Fruit fly (Drosophila melanogaster) whole organism, embryonic: ENCODE data around the gene Sox21a.

ENCODE experiments used
- B-H2 ChIP-seq: fragments of 200-800 bp; sonication (Bioruptor generic); optimal IDR thresholded peaks from 2 replicates; lab custom pipeline; 2018; ENCODE audit warnings: missing biosample characterization, mild to moderate bottlenecking, missing genetic modification characterization
- CG11696 ChIP-seq: fragments of 200-800 bp; sonication (Bioruptor generic); IDR thresholded peaks from 2 replicates; pipeline ENCODE4 v1.3.6; 2022; ENCODE audit warnings: missing biosample characterization, missing genetic modification characterization
- CG12236 ChIP-seq: fragments of 200-800 bp; sonication (Bioruptor generic); optimal IDR thresholded peaks from 2 replicates; lab custom pipeline; 2016; ENCODE audit warnings: missing biosample characterization, missing genetic modification characterization
- CG13424 ChIP-seq: fragments of 200-800 bp; sonication (Bioruptor generic); optimal IDR thresholded peaks from 2 replicates; lab custom pipeline; 2019; ENCODE audit warnings: missing biosample characterization, mild to moderate bottlenecking, missing genetic modification characterization, moderate library complexity
- CG14667 ChIP-seq: fragments of 200-800 bp; sonication (Bioruptor generic); IDR thresholded peaks from 2 replicates; pipeline ENCODE4 v1.3.6; 2022; ENCODE audit warnings: missing biosample characterization, missing genetic modification characterization
- CG14965 ChIP-seq: fragments of 200-800 bp; sonication (Bioruptor generic); optimal IDR thresholded peaks from 2 replicates; lab custom pipeline; 2016; ENCODE audit warnings: missing biosample characterization, missing genetic modification characterization, borderline replicate concordance
- CG17186 ChIP-seq: fragments of 200-800 bp; sonication (Bioruptor generic); optimal IDR thresholded peaks from 3 replicates; lab custom pipeline; 2017; ENCODE audit warnings: missing biosample characterization, missing genetic modification reagents, missing genetic modification characterization
- CG17328 ChIP-seq: fragments of 200-800 bp; sonication (Bioruptor generic); IDR thresholded peaks from 2 replicates; pipeline ENCODE4 v1.3.6; 2022; ENCODE audit warnings: missing biosample characterization, missing genetic modification characterization
- CG1792 ChIP-seq: fragments of 200-800 bp; sonication (Bioruptor generic); optimal IDR thresholded peaks from 2 replicates; lab custom pipeline; 2016; ENCODE audit warnings: missing biosample characterization, missing genetic modification characterization
- CG18262 ChIP-seq: fragments of 200-800 bp; optimal IDR thresholded peaks from 3 replicates; lab custom pipeline; 2019; ENCODE audit warnings: missing biosample characterization, mild to moderate bottlenecking, missing genetic modification characterization, moderate library complexity
- CG18619 ChIP-seq: fragments of 200-800 bp; sonication (Bioruptor generic); optimal IDR thresholded peaks from 3 replicates; lab custom pipeline; 2017; ENCODE audit warnings: missing biosample characterization, mild to moderate bottlenecking, missing genetic modification characterization
- CG30020 ChIP-seq: fragments of 200-800 bp; optimal IDR thresholded peaks from 2 replicates; lab custom pipeline; 2019; ENCODE audit warnings: missing biosample characterization, mild to moderate bottlenecking, missing genetic modification characterization, moderate library complexity
- CG3065 ChIP-seq: fragments of 200-800 bp; sonication (Bioruptor generic); optimal IDR thresholded peaks from 2 replicates; lab custom pipeline; 2016; ENCODE audit warnings: missing biosample characterization, missing genetic modification characterization
- CG4404 ChIP-seq: fragments of 200-800 bp; sonication (Bioruptor generic); IDR thresholded peaks from 2 replicates; pipeline ENCODE4 v1.3.6; 2022; ENCODE audit warnings: missing biosample characterization, missing genetic modification characterization
- CG4424 ChIP-seq: fragments of 200-800 bp; sonication (Bioruptor generic); optimal IDR thresholded peaks from 3 replicates; lab custom pipeline; 2016; ENCODE audit warnings: missing biosample characterization, missing genetic modification characterization
- CG4854 ChIP-seq: fragments of 200-800 bp; sonication (Bioruptor generic); optimal IDR thresholded peaks from 2 replicates; lab custom pipeline; 2016; ENCODE audit warnings: missing biosample characterization, missing genetic modification characterization, inconsistent platforms
- CG6254 ChIP-seq: fragments of 200-800 bp; sonication (Bioruptor generic); optimal IDR thresholded peaks from 3 replicates; lab custom pipeline; 2017; ENCODE audit warnings: mild to moderate bottlenecking, missing biosample characterization, missing genetic modification reagents, missing genetic modification characterization
- CG7839 ChIP-seq: fragments of 200-800 bp; sonication (Bioruptor generic); optimal IDR thresholded peaks from 3 replicates; lab custom pipeline; 2018; ENCODE audit warnings: missing biosample characterization, mild to moderate bottlenecking, missing genetic modification characterization, moderate library complexity
- CG8944 ChIP-seq: fragments of 200-800 bp; sonication (Bioruptor generic); optimal IDR thresholded peaks from 3 replicates; lab custom pipeline; 2016; ENCODE audit warnings: missing biosample characterization, missing genetic modification characterization
- CG9609 ChIP-seq: fragments of 200-800 bp; sonication (Bioruptor generic); optimal IDR thresholded peaks from 3 replicates; lab custom pipeline; 2016; ENCODE audit warnings: missing biosample characterization, missing genetic modification characterization
- CHES-1-like ChIP-seq: fragments of 200-800 bp; sonication (Bioruptor generic); optimal IDR thresholded peaks from 2 replicates; lab custom pipeline; 2016; ENCODE audit warnings: missing biosample characterization, missing genetic modification characterization
- D ChIP-seq, 2 experiments: fragments of 200-800 bp in 1 of 2; fragments of >200 bp in 1 of 2; sonication (Bioruptor generic) in 1 of 2; optimal IDR thresholded peaks; 2 replicates in 1 of 2; 3 replicates in 1 of 2; lab custom pipeline; 2017; ENCODE audit warnings: mild to moderate bottlenecking in 1 of 2, missing biosample characterization in 1 of 2, missing genetic modification characterization in 1 of 2, missing genetic modification reagents in 1 of 2
- Dip2 ChIP-seq: fragments of 200-800 bp; sonication (Bioruptor generic); IDR thresholded peaks from 2 replicates; pipeline ENCODE4 v1.3.6; 2022; ENCODE audit warnings: missing biosample characterization, missing genetic modification characterization
- Hr51 ChIP-seq, 2 experiments: fragments of 200-800 bp; sonication (Bioruptor generic); optimal IDR thresholded peaks; 2 replicates in 1 of 2; 3 replicates in 1 of 2; lab custom pipeline; 2016 to 2018; ENCODE audit warnings: missing biosample characterization in 2 of 2, missing genetic modification characterization in 2 of 2, mild to moderate bottlenecking in 1 of 2, moderate library complexity in 1 of 2
- Lpt ChIP-seq: fragments of >200 bp; optimal IDR thresholded peaks from 2 replicates; lab custom pipeline; 2018; ENCODE audit warnings: missing biosample characterization, missing genetic modification characterization
- Max ChIP-seq: fragments of 200-800 bp; sonication (Bioruptor generic); optimal IDR thresholded peaks from 2 replicates; lab custom pipeline; 2016; ENCODE audit warnings: missing biosample characterization, mild to moderate bottlenecking, missing genetic modification characterization
- NK7.1 ChIP-seq: fragments of 200-800 bp; sonication (Bioruptor generic); optimal IDR thresholded peaks from 3 replicates; lab custom pipeline; 2016; ENCODE audit warnings: missing biosample characterization, missing genetic modification characterization
- Xbp1 ChIP-seq: fragments of 200-800 bp; sonication (Bioruptor generic); optimal IDR thresholded peaks from 3 replicates; lab custom pipeline; 2016; ENCODE audit warnings: missing biosample characterization, mild to moderate bottlenecking, missing genetic modification characterization
- Xrp1 ChIP-seq: fragments of 200-800 bp; sonication (Bioruptor generic); IDR thresholded peaks from 2 replicates; pipeline ENCODE4 v1.3.6; 2022; ENCODE audit warnings: missing biosample characterization, missing genetic modification characterization
- YL-1 ChIP-seq: fragments of 200-800 bp; sonication (Bioruptor generic); optimal IDR thresholded peaks from 3 replicates; lab custom pipeline; 2017; ENCODE audit warnings: missing biosample characterization, mild to moderate bottlenecking, missing genetic modification characterization
- bigmax ChIP-seq: fragments of 200-800 bp; sonication (Bioruptor generic); optimal IDR thresholded peaks from 2 replicates; lab custom pipeline; 2018; ENCODE audit warnings: missing biosample characterization, mild to moderate bottlenecking, missing genetic modification characterization
- cato ChIP-seq: fragments of 200-800 bp; sonication (Bioruptor generic); optimal IDR thresholded peaks from 2 replicates; lab custom pipeline; 2016; ENCODE audit warnings: missing biosample characterization, missing genetic modification characterization, borderline replicate concordance
- danr ChIP-seq: fragments of 200-800 bp; sonication (Bioruptor generic); IDR thresholded peaks from 2 replicates; pipeline ENCODE4 v1.3.6; 2022; ENCODE audit warnings: missing biosample characterization, missing genetic modification characterization
- dati ChIP-seq: fragments of 200-800 bp; sonication (Bioruptor generic); IDR thresholded peaks from 2 replicates; pipeline ENCODE4 v1.3.6; 2022; ENCODE audit warnings: missing biosample characterization, missing genetic modification characterization
- dmrt11E ChIP-seq: fragments of 200-800 bp; sonication (Bioruptor generic); optimal IDR thresholded peaks from 3 replicates; lab custom pipeline; 2018; ENCODE audit warnings: missing biosample characterization, mild to moderate bottlenecking, missing genetic modification characterization, moderate library complexity
- fu2 ChIP-seq: fragments of 200-800 bp; sonication (Bioruptor generic); optimal IDR thresholded peaks from 2 replicates; lab custom pipeline; 2016; ENCODE audit warnings: missing biosample characterization, missing genetic modification characterization
- gsb ChIP-seq: fragments of 200-800 bp; sonication (Bioruptor generic); IDR thresholded peaks from 2 replicates; pipeline ENCODE4 v1.3.6; 2022; ENCODE audit warnings: missing biosample characterization, missing genetic modification characterization
- kni ChIP-seq: fragments of 200-800 bp; sonication (Bioruptor generic); optimal IDR thresholded peaks from 3 replicates; lab custom pipeline; 2017; ENCODE audit warnings: mild to moderate bottlenecking, missing biosample characterization, missing genetic modification reagents, missing genetic modification characterization
- lilli ChIP-seq: fragments of 200-800 bp; sonication (Bioruptor generic); optimal IDR thresholded peaks from 3 replicates; lab custom pipeline; 2016; ENCODE audit warnings: missing biosample characterization, missing genetic modification characterization
- lov ChIP-seq, 2 experiments: fragments of 200-800 bp in 1 of 2; fragments of >200 bp in 1 of 2; sonication (Bioruptor generic) in 1 of 2; IDR thresholded peaks in 1 of 2; optimal IDR thresholded peaks in 1 of 2; 2 replicates in 1 of 2; 3 replicates in 1 of 2; pipeline versions ENCODE4 v1.3.6 to Lab custom; 2017 to 2022; ENCODE audit warnings: missing biosample characterization in 1 of 2, missing genetic modification characterization in 1 of 2
- mld ChIP-seq: fragments of 200-800 bp; sonication (Bioruptor generic); IDR thresholded peaks from 3 replicates; pipeline ENCODE4 v1.3.6; 2022; ENCODE audit warnings: missing biosample characterization, missing genetic modification characterization; ENCODE audit not compliant: partially characterized antibody
- nerfin-2 ChIP-seq: fragments of 200-800 bp; sonication (Bioruptor generic); IDR thresholded peaks from 2 replicates; pipeline ENCODE4 v1.3.6; 2022; ENCODE audit warnings: missing biosample characterization, missing genetic modification characterization; ENCODE audit not compliant: partially characterized antibody
- onecut ChIP-seq: fragments of 200-800 bp; sonication (Bioruptor generic); IDR thresholded peaks from 2 replicates; pipeline ENCODE4 v1.3.6; 2022; ENCODE audit warnings: missing biosample characterization, missing genetic modification characterization
- ro ChIP-seq: fragments of 200-800 bp; sonication (Bioruptor generic); IDR thresholded peaks from 2 replicates; pipeline ENCODE4 v1.3.6; 2022; ENCODE audit warnings: missing biosample characterization, missing genetic modification characterization
- sd ChIP-seq: fragments of 200-800 bp; sonication (Bioruptor generic); optimal IDR thresholded peaks from 3 replicates; lab custom pipeline; 2018; ENCODE audit warnings: missing biosample characterization, mild to moderate bottlenecking, missing genetic modification characterization, moderate library complexity
- sna ChIP-seq: fragments of 200-800 bp; sonication (Bioruptor generic); IDR thresholded peaks from 2 replicates; pipeline ENCODE4 v1.3.6; 2022; ENCODE audit warnings: missing biosample characterization, missing genetic modification characterization; ENCODE audit not compliant: partially characterized antibody
- tin ChIP-seq: fragments of 200-800 bp; sonication (Bioruptor generic); optimal IDR thresholded peaks from 3 replicates; lab custom pipeline; 2016; ENCODE audit warnings: missing biosample characterization, missing genetic modification characterization
- vvl ChIP-seq: fragments of 200-800 bp; sonication (Bioruptor generic); IDR thresholded peaks from 2 replicates; pipeline ENCODE4 v1.3.6; 2022; ENCODE audit warnings: missing biosample characterization, missing genetic modification characterization
- wor ChIP-seq: fragments of 200-800 bp; sonication (Bioruptor generic); IDR thresholded peaks from 2 replicates; pipeline ENCODE4 v1.3.6; 2022; ENCODE audit warnings: missing biosample characterization, missing genetic modification characterization
- zfh2 ChIP-seq: fragments of 200-800 bp; sonication (Bioruptor generic); optimal IDR thresholded peaks from 2 replicates; lab custom pipeline; 2016; ENCODE audit warnings: missing biosample characterization, missing genetic modification characterization

Gene Sox21a

dm6 chr3L:14111411-14111810, 3.5 kb upstream of the Sox21a start (continued):
- TF ChIP-seq ro (GFP tag; lab: Robert Waterston, UW), result peak; percentile 73; the same call in 1 of the 2 replicates
- peak; percentile 61 for TF ChIP-seq cato (GFP tag; lab: Kevin White, UChicago)
- TF ChIP-seq Dip2 (GFP tag; lab: Robert Waterston, UW), result peak; percentile 67; the same call in 1 of the 2 replicates
- no peak for TF ChIP-seq lov (optimal IDR thresholded peaks at IDR 0.05; lab: Kevin White, UChicago)
- TF ChIP-seq lov (GFP tag; IDR thresholded peaks at IDR 0.05; lab: Robert Waterston, UW), result no peak
- TF ChIP-seq CG3065 (GFP tag; lab: Kevin White, UChicago), result peak; percentile 80
- TF ChIP-seq B-H2 (GFP tag; lab: Kevin White, UChicago), result peak; percentile 78
- TF ChIP-seq CG12236 (GFP tag; lab: Kevin White, UChicago), result peak; percentile 50
- TF ChIP-seq CG11696 (GFP tag; lab: Robert Waterston, UW), result no peak
- TF ChIP-seq lilli (GFP tag; lab: Kevin White, UChicago), result peak; percentile 82
- peak; percentile 90 for TF ChIP-seq CG14667 (GFP tag; lab: Robert Waterston, UW)
- TF ChIP-seq dmrt11E, result peak; percentile 76
- TF ChIP-seq CG1792 (GFP tag; lab: Kevin White, UChicago), result peak; percentile 51
- peak; percentile 82 for TF ChIP-seq CG7839
- TF ChIP-seq kni (GFP tag; lab: Kevin White, UChicago), result no peak
- peak; percentile 96 for TF ChIP-seq Xbp1 (GFP tag; lab: Kevin White, UChicago)
- 0 out of 2 replicates have a peak, but pooled peaks have one; percentile 37 for TF ChIP-seq gsb (GFP tag; lab: Robert Waterston, UW)
- TF ChIP-seq CG17328 (GFP tag; lab: Robert Waterston, UW), result peak; percentile 65
- TF ChIP-seq CG14965, result peak; percentile 97
- peak; percentile 62 for TF ChIP-seq CG4854 (GFP tag; lab: Kevin White, UChicago)
- TF ChIP-seq Xrp1 (GFP tag; lab: Robert Waterston, UW), result peak; percentile 64
- TF ChIP-seq sd (tag; lab: Kevin White, UChicago), result no peak
- no peak for TF ChIP-seq Lpt (GFP tag; lab: Kevin White, UChicago)
- TF ChIP-seq Max (GFP tag; lab: Kevin White, UChicago), result peak; percentile 20
- TF ChIP-seq wor (GFP tag; lab: Robert Waterston, UW), result no peak; the same call in 1 of the 2 replicates
- TF ChIP-seq CG4404 (GFP tag; lab: Robert Waterston, UW), result peak; percentile 70
- TF ChIP-seq CG18619 (GFP tag; lab: Kevin White, UChicago), result peak; percentile 69
- TF ChIP-seq fu2 (GFP tag; lab: Kevin White, UChicago), result peak; percentile 78
- TF ChIP-seq vvl (GFP tag; lab: Robert Waterston, UW), result peak; percentile 93
- TF ChIP-seq CG9609, result peak; percentile 89
- TF ChIP-seq zfh2 (GFP tag; lab: Kevin White, UChicago), result peak; percentile 76
- no peak for TF ChIP-seq CG6254
- TF ChIP-seq CG4424 (GFP tag; lab: Kevin White, UChicago), result peak; percentile 81
- no peak for TF ChIP-seq dati (GFP tag; lab: Robert Waterston, UW)
- TF ChIP-seq CG30020, result no peak
- peak; percentile 62 for TF ChIP-seq onecut (GFP tag; lab: Robert Waterston, UW)
- TF ChIP-seq sna, result no peak
- TF ChIP-seq mld, result no peak
- TF ChIP-seq CG13424 (tag; lab: Kevin White, UChicago), result peak; percentile 82
- TF ChIP-seq YL-1, result no peak
- TF ChIP-seq NK7.1 (GFP tag; lab: Kevin White, UChicago), result peak; percentile 38
- no peak for TF ChIP-seq bigmax
- TF ChIP-seq Hr51 (GFP tag; optimal IDR thresholded peaks at IDR 0.05; lab: Kevin White, UChicago), result peak; percentile 55 to 79
- TF ChIP-seq CG17186 (GFP tag; lab: Kevin White, UChicago), result no peak
- TF ChIP-seq CHES-1-like, result peak; percentile 79
- peak; percentile 73; the same call in 1 of the 2 replicates for TF ChIP-seq danr (GFP tag; lab: Robert Waterston, UW)
- peak; percentile 63 for TF ChIP-seq CG18262 (tag; lab: Kevin White, UChicago)
- peak; percentile 81 for TF ChIP-seq tin (GFP tag; lab: Kevin White, UChicago)
- no peak for TF ChIP-seq D (optimal IDR thresholded peaks at IDR 0.05; lab: Kevin White, UChicago)
- TF ChIP-seq D (GFP tag; optimal IDR thresholded peaks at IDR 0.05; lab: Kevin White, UChicago), result peak; percentile 13
- no peak for TF ChIP-seq nerfin-2 (GFP tag; lab: Robert Waterston, UW)
- peak; percentile 92 for TF ChIP-seq CG8944 (GFP tag; lab: Kevin White, UChicago)
